Fruit fly (Drosophila melanogaster) whole organism, wandering third instar larva: Measurements from ENCODE around the gene Npc2c.
A peak's percentile ranks its signal among the peaks of the same experiment; 100 is the strongest.

Experiments
- Abd-B ChIP-seq: fragments of >200 bp; optimal IDR thresholded peaks from 2 replicates; lab custom pipeline; 2017; ENCODE audit warnings: missing biosample characterization, missing genetic modification characterization
- CG32264 ChIP-seq: fragments of 200-800 bp; sonication (Bioruptor generic); optimal IDR thresholded peaks from 2 replicates; lab custom pipeline; 2016; ENCODE audit warnings: missing biosample characterization, missing genetic modification characterization
- CG9705 ChIP-seq: fragments of 200-800 bp; sonication (Bioruptor generic); optimal IDR thresholded peaks from 2 replicates; lab custom pipeline; 2018; ENCODE audit warnings: missing biosample characterization, mild to moderate bottlenecking, missing genetic modification characterization
- CrebA ChIP-seq: fragments of 200-800 bp; sonication (Bioruptor generic); optimal IDR thresholded peaks from 2 replicates; lab custom pipeline; 2016; ENCODE audit warnings: missing biosample characterization, mild to moderate bottlenecking, missing genetic modification characterization, borderline replicate concordance
- Dfd ChIP-seq: fragments of >200 bp; optimal IDR thresholded peaks from 2 replicates; lab custom pipeline; 2017; ENCODE audit warnings: missing biosample characterization, missing genetic modification characterization
- Dif ChIP-seq: fragments of 200-275, 200-300 bp; sonication (Bioruptor generic); optimal IDR thresholded peaks from 2 replicates; lab custom pipeline; 2018; ENCODE audit warnings: missing biosample characterization, missing genetic modification characterization; ENCODE audit not compliant: partially characterized antibody
- GATAd ChIP-seq: sonication (Bioruptor generic); optimal IDR thresholded peaks from 2 replicates; lab custom pipeline; 2016; ENCODE audit warnings: missing biosample characterization, missing genetic modification characterization
- HLH106 ChIP-seq: fragments of 200-800 bp; optimal IDR thresholded peaks from 3 replicates; lab custom pipeline; 2019; ENCODE audit warnings: missing biosample characterization, mild to moderate bottlenecking, missing genetic modification characterization, moderate library complexity
- Hnf4 ChIP-seq: fragments of 200-800 bp; sonication (Bioruptor generic); optimal IDR thresholded peaks from 2 replicates; lab custom pipeline; 2016; ENCODE audit warnings: missing biosample characterization, mild to moderate bottlenecking, missing genetic modification characterization
- Hr78 ChIP-seq: fragments of >200 bp; optimal IDR thresholded peaks from 2 replicates; lab custom pipeline; 2017; ENCODE audit warnings: missing biosample characterization, missing genetic modification characterization
- Hr83 ChIP-seq: fragments of 200-300 bp; sonication (Bioruptor generic); optimal IDR thresholded peaks from 2 replicates; lab custom pipeline; 2016; ENCODE audit warnings: missing biosample characterization, mild to moderate bottlenecking, missing genetic modification characterization, moderate library complexity; ENCODE audit not compliant: poor library complexity, severe bottlenecking
- Jra ChIP-seq: sonication (Bioruptor generic); optimal IDR thresholded peaks from 2 replicates; lab custom pipeline; 2016; ENCODE audit warnings: missing biosample characterization, missing genetic modification characterization
- Mio ChIP-seq: sonication (Bioruptor generic); optimal IDR thresholded peaks from 2 replicates; lab custom pipeline; 2016; ENCODE audit warnings: missing biosample characterization, missing genetic modification characterization
- Myc ChIP-seq: fragments of >200 bp; optimal IDR thresholded peaks from 2 replicates; lab custom pipeline; 2017
- N ChIP-seq: fragments of >200 bp; optimal IDR thresholded peaks from 2 replicates; lab custom pipeline; 2018; ENCODE audit warnings: missing biosample characterization, missing external identifiers, missing genetic modification characterization
- OdsH ChIP-seq: fragments of 200-800 bp; sonication (Bioruptor generic); optimal IDR thresholded peaks from 2 replicates; lab custom pipeline; 2016; ENCODE audit warnings: missing biosample characterization, mild to moderate bottlenecking, missing genetic modification characterization
- Rel ChIP-seq, 2 experiments: fragments of 200-800 bp; sonication (Bioruptor generic) in 1 of 2; optimal IDR thresholded peaks; 2 replicates in 1 of 2; 3 replicates in 1 of 2; lab custom pipeline; 2016 to 2019; ENCODE audit warnings: mild to moderate bottlenecking in 2 of 2, missing biosample characterization in 2 of 2, missing genetic modification characterization in 2 of 2, moderate library complexity in 1 of 2
- Sp1 ChIP-seq: fragments of 200-800 bp; sonication (Bioruptor generic); optimal IDR thresholded peaks from 3 replicates; lab custom pipeline; 2019; ENCODE audit warnings: missing biosample characterization, mild to moderate bottlenecking, missing genetic modification characterization, moderate library complexity
- br ChIP-seq: fragments of 200-800 bp; sonication (Bioruptor generic); optimal IDR thresholded peaks from 2 replicates; lab custom pipeline; 2016; ENCODE audit warnings: missing biosample characterization, missing genetic modification characterization
- brk ChIP-seq: fragments of 200-800 bp; sonication (Bioruptor generic); optimal IDR thresholded peaks from 2 replicates; lab custom pipeline; 2016; ENCODE audit warnings: missing biosample characterization, mild to moderate bottlenecking, missing genetic modification characterization
- dl ChIP-seq, 2 experiments: fragments of 175-275, 200-275 bp in 1 of 2; fragments of 200-275 bp in 1 of 2; sonication (Bioruptor generic); optimal IDR thresholded peaks; lab custom pipeline; 2018; ENCODE audit warnings: mild to moderate bottlenecking in 2 of 2, missing biosample characterization in 2 of 2, missing genetic modification characterization in 2 of 2, moderate library complexity in 2 of 2; ENCODE audit not compliant: partially characterized antibody in 2 of 2, insufficient read depth in 1 of 2
- dmrt93B ChIP-seq: fragments of 200-800 bp; sonication (Bioruptor generic); optimal IDR thresholded peaks from 2 replicates; lab custom pipeline; 2018; ENCODE audit warnings: missing biosample characterization, mild to moderate bottlenecking, missing genetic modification characterization
- dsf ChIP-seq: sonication (Bioruptor generic); optimal IDR thresholded peaks from 2 replicates; lab custom pipeline; 2016; ENCODE audit warnings: missing biosample characterization, missing genetic modification characterization, borderline replicate concordance
- ey ChIP-seq: fragments of 200-800 bp; sonication (Bioruptor generic); optimal IDR thresholded peaks from 2 replicates; lab custom pipeline; 2016; ENCODE audit warnings: missing biosample characterization, missing genetic modification characterization
- foxo ChIP-seq, 2 experiments: fragments of 200-800 bp; sonication (Bioruptor generic); optimal IDR thresholded peaks; 2 replicates in 1 of 2; 3 replicates in 1 of 2; lab custom pipeline; 2016 to 2017; ENCODE audit warnings: missing biosample characterization in 2 of 2, missing genetic modification characterization in 2 of 2
- fru ChIP-seq: fragments of 200-800 bp; sonication (Bioruptor generic); optimal IDR thresholded peaks from 3 replicates; lab custom pipeline; 2016; ENCODE audit warnings: missing biosample characterization, mild to moderate bottlenecking, missing genetic modification characterization
- h ChIP-seq: fragments of 200-800 bp; sonication (Bioruptor generic); optimal IDR thresholded peaks from 3 replicates; lab custom pipeline; 2016; ENCODE audit warnings: missing biosample characterization, mild to moderate bottlenecking, missing genetic modification characterization
- jim ChIP-seq: fragments of 175-275, 200-325 bp; sonication (Bioruptor generic); optimal IDR thresholded peaks from 2 replicates; lab custom pipeline; 2016; ENCODE audit warnings: missing biosample characterization, mild to moderate bottlenecking, missing genetic modification characterization
- lola ChIP-seq: fragments of >200 bp; optimal IDR thresholded peaks from 2 replicates; lab custom pipeline; 2017; ENCODE audit warnings: missing biosample characterization, missing genetic modification characterization
- psq ChIP-seq: fragments of 200-800 bp; sonication (Bioruptor generic); optimal IDR thresholded peaks from 3 replicates; lab custom pipeline; 2017; ENCODE audit warnings: missing biosample characterization, mild to moderate bottlenecking, missing genetic modification characterization, moderate library complexity
- rgr ChIP-seq: fragments of 200-800 bp; sonication (Bioruptor generic); optimal IDR thresholded peaks from 3 replicates; lab custom pipeline; 2016; ENCODE audit warnings: missing biosample characterization, mild to moderate bottlenecking, missing genetic modification characterization
- sv ChIP-seq: fragments of 200-800 bp; sonication (Bioruptor generic); optimal IDR thresholded peaks from 3 replicates; lab custom pipeline; 2016; ENCODE audit warnings: missing biosample characterization, missing genetic modification characterization
- tai ChIP-seq: sonication (Bioruptor generic); optimal IDR thresholded peaks from 2 replicates; lab custom pipeline; 2016; ENCODE audit warnings: missing biosample characterization, missing genetic modification characterization
- usp ChIP-seq: fragments of >200 bp; optimal IDR thresholded peaks from 2 replicates; lab custom pipeline; 2017; ENCODE audit warnings: missing biosample characterization, missing genetic modification characterization
- woc ChIP-seq: sonication (Bioruptor generic); optimal IDR thresholded peaks from 2 replicates; lab custom pipeline; 2016; ENCODE audit warnings: missing biosample characterization, mild to moderate bottlenecking, missing genetic modification characterization

Gene Npc2c

dm6 chr3R:10048035-10048774 is 11.8 kb upstream of the Npc2c start (continued):
- TF ChIP-seq usp (GFP tag; lab: Kevin White, UChicago): no peak
- no peak for TF ChIP-seq Abd-B
- peak; percentile 43 for TF ChIP-seq CG9705 (GFP tag; lab: Kevin White, UChicago)
- no peak for TF ChIP-seq lola
- peak; percentile 75 for TF ChIP-seq h (GFP tag; lab: Kevin White, UChicago)
- TF ChIP-seq Mio (GFP tag; lab: Kevin White, UChicago): no peak
- peak; percentile 69 for TF ChIP-seq fru

dm6 chr3R:10048775-10048841 is 11.4 kb upstream of the Npc2c start, which contains the start of gene CG12811:
Gene CG12811 (minus strand): TSS chr3R:10048797.
- TF ChIP-seq brk (GFP tag; lab: Kevin White, UChicago) (no peak), Myc (no peak), GATAd (GFP tag; lab: Kevin White, UChicago) (no peak), OdsH (no peak), Jra (GFP tag; lab: Kevin White, UChicago) (no peak), Dfd (no peak), Dif (GFP tag; lab: Kevin White, UChicago) (no peak), dl (GFP tag; optimal IDR thresholded peaks at IDR 0.05; lab: Kevin White, UChicago; ENCODE audit: insufficient read depth in 1 of 2, partially characterized antibody in 2 of 2) (no peak), CrebA (no peak), CG32264 (GFP tag; lab: Kevin White, UChicago) (no peak), ey (no peak), jim (GFP tag; lab: Kevin White, UChicago) (no peak), Abd-B (no peak), dsf (GFP tag; lab: Kevin White, UChicago) (no peak)

dm6 chr3R:10048842-10049527 is 11.1 kb upstream of the Npc2c start, which contains the start of gene ohgt:
Gene ohgt (plus strand): TSS chr3R:10049199.
- TF ChIP-seq dsf (GFP tag; lab: Kevin White, UChicago) (no peak), jim (GFP tag; lab: Kevin White, UChicago) (no peak), woc (GFP tag; lab: Kevin White, UChicago) (peak; percentile 46), lola (no peak), ey (peak; percentile 31), Jra (GFP tag; lab: Kevin White, UChicago) (peak; percentile 62), GATAd (GFP tag; lab: Kevin White, UChicago) (no peak), N (no peak), h (GFP tag; lab: Kevin White, UChicago) (peak; percentile 32), Hnf4 (GFP tag; lab: Kevin White, UChicago) (peak; percentile 42), OdsH (peak; percentile 22), br (no peak), Dfd (no peak), psq (GFP tag; lab: Kevin White, UChicago) (no peak), rgr (GFP tag; lab: Kevin White, UChicago) (peak; percentile 37), tai (GFP tag; lab: Kevin White, UChicago) (no peak), Rel (GFP tag; optimal IDR thresholded peaks at IDR 0.05; lab: Kevin White, UChicago) (no peak), Rel (tag; optimal IDR thresholded peaks at IDR 0.05; lab: Kevin White, UChicago) (no peak), fru (peak; percentile 40), Myc (peak; percentile 36), Sp1 (GFP tag; lab: Kevin White, UChicago) (peak; percentile 49), HLH106 (tag; lab: Kevin White, UChicago) (peak; percentile 35), Hr78 (GFP tag; lab: Kevin White, UChicago) (no peak), sv (peak; percentile 3), CG9705 (GFP tag; lab: Kevin White, UChicago) (no peak), CrebA (no peak), dmrt93B (GFP tag; lab: Kevin White, UChicago) (no peak), Hr83 (no peak), foxo (GFP tag; optimal IDR thresholded peaks at IDR 0.05; lab: Kevin White, UChicago) (peak in 1 of 2 experiments; percentile 40)
- TF ChIP-seq, all 38 proteins: peak for 13
